Worm (Caenorhabditis elegans): Measurements from ENCODE around the gene ptb-1.

DNA sequence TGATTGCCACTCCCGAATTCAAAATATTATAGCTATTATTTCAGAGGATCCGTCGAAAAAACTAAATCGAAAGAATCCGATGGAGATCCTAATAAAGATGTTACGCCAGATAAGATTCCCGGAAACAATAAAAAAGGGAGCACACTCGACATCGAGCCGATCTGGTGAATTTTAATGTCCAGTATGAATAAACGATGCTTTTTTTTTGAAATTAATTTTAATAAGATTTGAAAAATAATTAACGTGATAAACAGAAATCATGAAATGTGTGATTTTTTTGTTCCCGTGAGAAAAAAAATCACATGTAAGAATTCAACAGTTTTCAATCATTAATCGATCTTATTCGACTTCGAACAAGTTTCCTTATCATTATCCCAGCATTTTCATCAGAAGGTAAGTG lies 36.3 kb upstream of the ptb-1 start, which contains the start of gene M28.9:
- TF ChIP-seq pqm-1 (tag; optimal IDR thresholded peaks at IDR 0.05) (no peak), nhr-11 (tag; optimal IDR thresholded peaks at IDR 0.05) (no peak), pha-4 (tag; optimal IDR thresholded peaks at IDR 0.05) (no peak), zip-5 (tag; optimal IDR thresholded peaks at IDR 0.05) (no peak), Y22D7AL.16 (tag; optimal IDR thresholded peaks at IDR 0.05) (no peak), ceh-45 (GFP tag; IDR thresholded peaks at IDR 0.05) (no peak), hlh-8 (tag; optimal IDR thresholded peaks at IDR 0.05) (no peak), gmeb-2 (tag; optimal IDR thresholded peaks at IDR 0.05) (no peak), ceh-48 (tag; optimal IDR thresholded peaks at IDR 0.05) (no peak), nfya-1 (tag; optimal IDR thresholded peaks at IDR 0.05) (no peak), ttx-3 (tag; optimal IDR thresholded peaks at IDR 0.05) (no peak)
